Worm (Caenorhabditis elegans) whole organism, L2 larva: ENCODE measurements around the gene dnj-20.

Experiments used
- aly-2 ChIP-seq: fragments of 150-350 bp; optimal IDR thresholded peaks from 2 replicates; lab custom pipeline; 2014; ENCODE audit warnings: missing biosample characterization, missing genetic modification characterization
- mab-5 ChIP-seq: fragments of 150-350 bp; optimal IDR thresholded peaks from 2 replicates; lab custom pipeline; 2014; ENCODE audit warnings: missing biosample characterization, missing genetic modification characterization
- nhr-23 ChIP-seq: fragments of 150-350 bp; optimal IDR thresholded peaks from 2 replicates; lab custom pipeline; 2014; ENCODE audit warnings: missing biosample characterization, missing genetic modification reagents, missing genetic modification characterization
- unc-39 ChIP-seq: fragments of 150-350 bp; optimal IDR thresholded peaks from 2 replicates; lab custom pipeline; 2014; ENCODE audit warnings: missing biosample characterization, missing genetic modification characterization

DNA sequence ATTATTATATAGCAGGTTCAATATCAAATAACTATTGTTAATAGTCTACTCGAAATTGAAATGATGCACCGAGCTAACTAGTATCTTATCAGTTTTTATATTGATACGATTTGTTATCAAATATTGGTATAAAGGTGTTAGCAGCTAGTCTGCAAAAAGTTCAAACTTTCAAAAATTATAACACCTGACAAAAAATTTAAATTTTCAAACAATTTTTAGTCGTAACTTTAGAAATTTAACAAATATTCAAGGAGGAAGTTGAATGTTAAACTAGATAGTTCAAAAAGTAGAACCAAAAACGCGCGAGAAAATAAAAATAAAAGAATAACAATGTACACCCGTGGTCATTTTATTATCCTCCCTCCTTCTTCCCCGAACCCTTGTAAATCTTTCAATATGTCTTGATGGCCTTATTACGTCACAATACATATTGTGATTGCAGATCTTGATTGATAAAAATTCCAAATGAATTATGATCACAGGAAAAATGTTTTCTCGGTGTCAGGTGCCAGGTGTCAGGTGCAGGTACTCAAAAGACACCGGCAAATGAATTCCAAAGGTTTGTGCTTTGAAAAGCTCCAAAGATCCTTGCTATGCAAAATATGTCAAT, 31.7 kb upstream of the dnj-20 start, which contains the start of gene ZK1307.1:
- no peak for TF ChIP-seq aly-2 (tag; lab: Kevin White, UChicago)
- no peak for TF ChIP-seq mab-5 (tag; lab: Kevin White, UChicago)
- no peak for TF ChIP-seq unc-39 (tag; lab: Kevin White, UChicago)
- TF ChIP-seq nhr-23 (tag; lab: Kevin White, UChicago), result no peak
